Worm (Caenorhabditis elegans) whole organism, early embryonic: ENCODE results near the gene sbt-1.

Experiments
- B0310.2 ChIP-seq: sonication (generic microtip); optimal IDR thresholded peaks from 2 replicates; lab custom pipeline; 2016; ENCODE audit warnings: mild to moderate bottlenecking, missing genetic modification characterization, missing compliant biosample characterization
- F13C5.2 ChIP-seq: sonication (generic microtip); optimal IDR thresholded peaks from 2 replicates; lab custom pipeline; 2017; ENCODE audit warnings: mild to moderate bottlenecking, missing genetic modification characterization, inconsistent platforms, missing compliant biosample characterization
- aly-1 ChIP-seq: sonication (generic microtip); optimal IDR thresholded peaks from 2 replicates; lab custom pipeline; 2016; ENCODE audit warnings: missing genetic modification characterization, missing compliant biosample characterization
- ama-1 ChIP-seq: fragments of 150-350 bp; optimal IDR thresholded peaks from 2 replicates; lab custom pipeline; 2014
- ceh-13 ChIP-seq: fragments of 200-800 bp; sonication (Bioruptor generic); optimal IDR thresholded peaks from 2 replicates; lab custom pipeline; 2018; ENCODE audit warnings: mild to moderate bottlenecking, missing genetic modification characterization, missing compliant biosample characterization
- ceh-36 ChIP-seq: sonication (generic microtip); optimal IDR thresholded peaks from 2 replicates; lab custom pipeline; 2016; ENCODE audit warnings: missing genetic modification characterization, inconsistent platforms, missing compliant biosample characterization
- ets-7 ChIP-seq: sonication (generic microtip); optimal IDR thresholded peaks from 2 replicates; lab custom pipeline; 2016; ENCODE audit warnings: missing genotype, missing genetic modification characterization, missing compliant biosample characterization
- flt-1 ChIP-seq: fragments of 200-800 bp; sonication (Bioruptor generic); IDR thresholded peaks from 2 replicates; pipeline ENCODE4 v1.3.6; 2022; ENCODE audit warnings: missing genetic modification characterization, missing compliant biosample characterization
- hmbx-1 ChIP-seq: sonication (generic microtip); optimal IDR thresholded peaks from 2 replicates; lab custom pipeline; 2016; ENCODE audit warnings: mild to moderate bottlenecking, missing genetic modification characterization, missing compliant biosample characterization
- hmg-4 ChIP-seq: fragments of 200-800 bp; sonication (Bioruptor generic); optimal IDR thresholded peaks from 2 replicates; lab custom pipeline; 2018; ENCODE audit warnings: mild to moderate bottlenecking, missing genetic modification characterization, missing compliant biosample characterization
- hnd-1 ChIP-seq: sonication (generic microtip); optimal IDR thresholded peaks from 2 replicates; lab custom pipeline; 2016; ENCODE audit warnings: missing genetic modification characterization, missing compliant biosample characterization
- pes-1 ChIP-seq: fragments of 200-800 bp; sonication (Bioruptor generic); IDR thresholded peaks from 2 replicates; pipeline ENCODE4 v1.3.6; 2022; ENCODE audit warnings: missing genetic modification reagents, missing genetic modification characterization, missing compliant biosample characterization
- scrt-1 ChIP-seq: fragments of 200-800 bp; sonication (Bioruptor generic); IDR thresholded peaks from 2 replicates; pipeline ENCODE4 v1.3.6; 2022; ENCODE audit warnings: missing genetic modification characterization, missing compliant biosample characterization
- sea-1 ChIP-seq: fragments of 200-800 bp; sonication (Bioruptor generic); conservative IDR thresholded peaks from 2 replicates; pipeline ENCODE4 v1.3.6; 2022; ENCODE audit warnings: missing genetic modification characterization, missing compliant biosample characterization
- tbx-11 ChIP-seq: fragments of 200-800 bp; sonication (Bioruptor generic); IDR thresholded peaks from 2 replicates; pipeline ENCODE4 v1.3.6; 2022; ENCODE audit warnings: missing genetic modification characterization, missing compliant biosample characterization
- tbx-37 ChIP-seq: fragments of 200-800 bp; sonication (Bioruptor generic); conservative IDR thresholded peaks from 2 replicates; pipeline ENCODE4 v1.3.6; 2022; ENCODE audit warnings: missing genetic modification reagents, missing genetic modification characterization, missing compliant biosample characterization
- tra-4 ChIP-seq: sonication (generic microtip); optimal IDR thresholded peaks from 2 replicates; lab custom pipeline; 2017; ENCODE audit warnings: missing genetic modification characterization, missing compliant biosample characterization

The sbt-1 gene

ce11 chrV:20785050-20785847 is 43.4 kb downstream of the sbt-1 start:
- no peak for TF ChIP-seq F13C5.2
- TF ChIP-seq ceh-13 = no peak
- TF ChIP-seq hmbx-1 (tag; lab: Kevin White, UChicago) = no peak
- TF ChIP-seq ama-1 (lab: Kevin White, UChicago) = no peak
- TF ChIP-seq aly-1 = no peak
- no peak for TF ChIP-seq tra-4 (tag; lab: Kevin White, UChicago)
- no peak for TF ChIP-seq ets-7 (tag; lab: Kevin White, UChicago)
- TF ChIP-seq B0310.2 (tag; lab: Kevin White, UChicago) = no peak
- no peak for TF ChIP-seq ceh-36
- TF ChIP-seq scrt-1 = no peak
- no peak for TF ChIP-seq tbx-37 (GFP tag; lab: Robert Waterston, UW)
- no peak for TF ChIP-seq tbx-11 (GFP tag; lab: Robert Waterston, UW)
- TF ChIP-seq flt-1 (GFP tag; lab: Robert Waterston, UW) = no peak
- TF ChIP-seq hnd-1 (tag; lab: Kevin White, UChicago) = no peak
- no peak for TF ChIP-seq sea-1 (GFP tag; lab: Robert Waterston, UW)

ce11 chrV:20783642-20784041 is 45.0 kb downstream of the sbt-1 start:
- 0 out of 2 replicates have a peak, but pooled peaks have one; percentile 5 for TF ChIP-seq tbx-37 (GFP tag; lab: Robert Waterston, UW)
- no peak for TF ChIP-seq pes-1 (GFP tag; lab: Robert Waterston, UW)

- TF ChIP-seq sea-1 (GFP tag; lab: Robert Waterston, UW) = no peak
- no peak for TF ChIP-seq tbx-37 (GFP tag; lab: Robert Waterston, UW)
- TF ChIP-seq ceh-13 = no peak
- no peak for TF ChIP-seq aly-1
- no peak for TF ChIP-seq tra-4 (tag; lab: Kevin White, UChicago)
- no peak for TF ChIP-seq tbx-11 (GFP tag; lab: Robert Waterston, UW)
- no peak for TF ChIP-seq ama-1 (lab: Kevin White, UChicago)
- no peak for TF ChIP-seq hmg-4
- no peak for TF ChIP-seq F13C5.2
- TF ChIP-seq B0310.2 (tag; lab: Kevin White, UChicago) = no peak
- no peak for TF ChIP-seq ceh-36
- TF ChIP-seq flt-1 (GFP tag; lab: Robert Waterston, UW) = no peak
- TF ChIP-seq scrt-1 = no peak
- TF ChIP-seq hmbx-1 (tag; lab: Kevin White, UChicago) = no peak
These were observed 46.5 kb downstream of the sbt-1 start for ce11 chrV:20782188-20782587.

- TF ChIP-seq flt-1 (GFP tag; lab: Robert Waterston, UW) (no peak), hmbx-1 (tag; lab: Kevin White, UChicago) (no peak), ceh-13 (no peak), ceh-36 (no peak), hnd-1 (tag; lab: Kevin White, UChicago) (no peak), tbx-37 (GFP tag; lab: Robert Waterston, UW) (no peak)
These were observed 47.2 kb downstream of the sbt-1 start for ce11 chrV:20781346-20781952.

- no peak for TF ChIP-seq sea-1 (GFP tag; lab: Robert Waterston, UW)
- TF ChIP-seq scrt-1 = no peak
- no peak for TF ChIP-seq hmg-4
- TF ChIP-seq B0310.2 (tag; lab: Kevin White, UChicago) = no peak
- TF ChIP-seq pes-1 (GFP tag; lab: Robert Waterston, UW) = no peak
- no peak for TF ChIP-seq aly-1
- TF ChIP-seq ceh-13 = no peak
- no peak for TF ChIP-seq tra-4 (tag; lab: Kevin White, UChicago)
- no peak for TF ChIP-seq hnd-1 (tag; lab: Kevin White, UChicago)
- no peak for TF ChIP-seq ceh-36
These were observed 48.3 kb downstream of the sbt-1 start, which contains the start of gene hif-1 for ce11 chrV:20780400-20780799. Gene hif-1, plus strand, starts transcription at chrV:20780407.

- TF ChIP-seq aly-1 (no peak), F13C5.2 (no peak), hmg-4 (no peak), hmbx-1 (tag; lab: Kevin White, UChicago) (no peak), sea-1 (GFP tag; lab: Robert Waterston, UW) (no peak), flt-1 (GFP tag; lab: Robert Waterston, UW) (no peak), ets-7 (tag; lab: Kevin White, UChicago) (no peak), ceh-13 (no peak)
These were observed 48.9 kb downstream of the sbt-1 start for ce11 chrV:20779707-20780346.

- no peak for TF ChIP-seq tbx-11 (GFP tag; lab: Robert Waterston, UW)
- TF ChIP-seq ceh-13 = no peak
- no peak for TF ChIP-seq flt-1 (GFP tag; lab: Robert Waterston, UW)
- TF ChIP-seq tra-4 (tag; lab: Kevin White, UChicago) = no peak
- TF ChIP-seq F13C5.2 = no peak
- no peak for TF ChIP-seq hmg-4
- no peak for TF ChIP-seq aly-1
- TF ChIP-seq sea-1 (GFP tag; lab: Robert Waterston, UW) = no peak
- no peak for TF ChIP-seq pes-1 (GFP tag; lab: Robert Waterston, UW)
- no peak for TF ChIP-seq hnd-1 (tag; lab: Kevin White, UChicago)
- no peak for TF ChIP-seq B0310.2 (tag; lab: Kevin White, UChicago)
- TF ChIP-seq tbx-37 (GFP tag; lab: Robert Waterston, UW) = no peak
These were observed 49.8 kb downstream of the sbt-1 start for ce11 chrV:20778886-20779285.
